Fruit fly (Drosophila melanogaster): ENCODE data around the gene SerRS.

DNA sequence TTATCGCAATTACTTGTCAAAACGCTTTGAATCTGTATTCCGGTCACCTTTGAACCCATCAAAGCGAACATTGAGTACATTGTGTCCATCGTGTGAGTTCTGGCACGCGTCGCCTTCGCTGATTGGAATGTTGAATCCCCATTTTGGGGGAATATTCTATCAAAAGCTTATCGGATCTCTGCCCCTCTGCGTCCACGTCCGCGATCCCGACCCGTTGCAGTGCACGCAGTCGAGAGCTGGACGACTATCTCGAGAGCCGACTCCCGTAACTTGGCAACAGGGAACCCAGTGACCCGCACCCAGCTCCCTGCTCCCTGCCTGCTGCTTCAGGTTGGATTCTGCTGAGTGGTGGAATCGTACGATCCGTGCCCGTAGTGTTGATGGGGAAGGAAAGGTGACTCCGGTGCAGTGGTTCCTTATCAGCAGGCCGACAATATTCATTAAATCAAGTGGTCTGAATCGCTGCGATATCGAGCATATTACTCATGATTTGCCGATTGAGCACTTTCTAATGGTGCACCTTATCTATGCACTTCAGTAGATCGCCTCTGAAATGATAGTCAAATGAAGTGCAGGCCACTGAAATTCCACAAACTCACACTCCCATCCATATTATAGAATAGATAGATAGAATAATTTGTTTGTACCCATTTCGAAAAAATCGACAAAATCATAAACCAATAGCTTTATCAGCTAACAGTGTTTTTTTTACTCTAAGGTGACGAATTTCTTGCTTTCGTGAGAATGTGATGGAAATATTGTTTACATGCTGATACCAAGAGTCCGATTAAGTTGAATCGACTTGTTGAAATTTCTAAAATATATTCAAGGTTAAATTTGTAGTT, 7.7 kb upstream of the SerRS start:
- TF ChIP-seq CG10348 (GFP tag; IDR thresholded peaks at IDR 0.05) (no peak), EcR (GFP tag; optimal IDR thresholded peaks at IDR 0.05) (no peak), CG34367 (tag; optimal IDR thresholded peaks at IDR 0.05) (no peak), CG14655 (GFP tag; optimal IDR thresholded peaks at IDR 0.05) (no peak), CG8159 (tag; optimal IDR thresholded peaks at IDR 0.05) (no peak), CG17806 (tag; optimal IDR thresholded peaks at IDR 0.05) (no peak)
